Fruit fly (Drosophila melanogaster): ENCODE results near the gene CG1273.

DNA sequence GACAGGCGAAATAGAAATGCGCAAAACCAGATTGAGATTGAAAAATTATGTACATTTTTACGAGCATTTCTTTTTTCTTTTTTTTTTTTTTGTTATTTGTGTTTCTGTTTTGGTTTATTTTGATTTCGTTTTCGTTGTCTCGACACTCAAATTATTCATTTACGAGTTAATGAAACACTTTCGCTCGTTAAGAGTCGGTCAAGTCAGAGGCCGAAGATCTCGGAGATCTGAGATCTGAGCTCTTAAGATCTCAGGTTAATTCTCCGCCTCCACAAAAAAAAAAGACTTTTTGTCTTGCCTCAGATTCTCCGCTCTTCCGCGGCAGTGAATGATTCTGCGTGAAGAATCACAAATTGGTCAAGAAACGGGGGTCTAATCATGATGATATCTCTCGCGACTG is 2.3 kb downstream of the CG1273 start:
- TF ChIP-seq CG17806 (tag; optimal IDR thresholded peaks at IDR 0.05) (no peak), EcR (GFP tag; optimal IDR thresholded peaks at IDR 0.05) (no peak)
